Fruit fly (Drosophila melanogaster): ENCODE results near the gene Npc2e.

dm6 chr3R:10054278-10054975 is 1.3 kb downstream of the Npc2e start:
- TF ChIP-seq vvl (GFP tag; IDR thresholded peaks at IDR 0.05) (no peak), usp (GFP tag; optimal IDR thresholded peaks at IDR 0.05) (no peak), CG7372 (GFP tag; IDR thresholded peaks at IDR 0.05) (no peak), ttk (GFP tag; IDR thresholded peaks at IDR 0.05) (no peak), gem (tag; optimal IDR thresholded peaks at IDR 0.05) (no peak), CG6813 (GFP tag; optimal IDR thresholded peaks at IDR 0.05) (no peak)
